Fruit fly (Drosophila melanogaster) whole organism, embryonic: ENCODE results near the gene mRpS10.

Experiments used
- Abd-B ChIP-seq: fragments of 200-800 bp; sonication (Bioruptor generic); optimal IDR thresholded peaks from 2 replicates; lab custom pipeline; 2018; ENCODE audit warnings: missing biosample characterization, mild to moderate bottlenecking, missing genetic modification characterization, moderate library complexity
- Antp ChIP-seq: fragments of 200-800 bp; sonication (Bioruptor generic); optimal IDR thresholded peaks from 3 replicates; lab custom pipeline; 2016; ENCODE audit warnings: missing biosample characterization, missing genetic modification characterization
- CG10274 ChIP-seq: fragments of 200-800 bp; sonication (Bioruptor generic); optimal IDR thresholded peaks from 3 replicates; lab custom pipeline; 2017; ENCODE audit warnings: missing biosample characterization, mild to moderate bottlenecking, missing genetic modification characterization
- CG11247 ChIP-seq: fragments of 200-800 bp; sonication (Bioruptor generic); IDR thresholded peaks from 2 replicates; pipeline ENCODE4 v1.3.6; 2022; ENCODE audit warnings: missing biosample characterization, missing genetic modification characterization
- CG11456 ChIP-seq: fragments of 200-800 bp; sonication (Bioruptor generic); IDR thresholded peaks from 3 replicates; pipeline ENCODE4 v1.3.6; 2022; ENCODE audit warnings: missing biosample characterization, missing genetic modification characterization
- CG11504 ChIP-seq: fragments of 200-800 bp; sonication (Bioruptor generic); optimal IDR thresholded peaks from 3 replicates; lab custom pipeline; 2019; ENCODE audit warnings: missing biosample characterization, mild to moderate bottlenecking, missing genetic modification characterization, moderate library complexity
- CG12299 ChIP-seq: fragments of 200-800 bp; sonication (Bioruptor generic); optimal IDR thresholded peaks from 2 replicates; lab custom pipeline; 2018; ENCODE audit warnings: missing biosample characterization, mild to moderate bottlenecking, missing genetic modification characterization
- CG14441 ChIP-seq: fragments of 200-800 bp; sonication (Bioruptor generic); IDR thresholded peaks from 2 replicates; pipeline ENCODE4 v1.3.6; 2022; ENCODE audit warnings: missing biosample characterization, missing genetic modification characterization
- CG14710 ChIP-seq: fragments of 200-800 bp; sonication (Bioruptor generic); optimal IDR thresholded peaks from 3 replicates; lab custom pipeline; 2019; ENCODE audit warnings: missing biosample characterization, mild to moderate bottlenecking, missing genetic modification characterization, moderate library complexity
- CG15479 ChIP-seq: fragments of 200-800 bp; sonication (Bioruptor generic); optimal IDR thresholded peaks from 3 replicates; lab custom pipeline; 2019; ENCODE audit warnings: missing biosample characterization, mild to moderate bottlenecking, missing genetic modification characterization, moderate library complexity
- CG17328 ChIP-seq: fragments of 200-800 bp; sonication (Bioruptor generic); IDR thresholded peaks from 2 replicates; pipeline ENCODE4 v1.3.6; 2022; ENCODE audit warnings: missing biosample characterization, missing genetic modification characterization
- CG2712 ChIP-seq: fragments of 200-800 bp; optimal IDR thresholded peaks from 3 replicates; lab custom pipeline; 2019; ENCODE audit warnings: missing biosample characterization, mild to moderate bottlenecking, missing genetic modification characterization, moderate library complexity
- CG33557 ChIP-seq: fragments of 200-800 bp; sonication (Bioruptor generic); optimal IDR thresholded peaks from 2 replicates; lab custom pipeline; 2019; ENCODE audit warnings: missing biosample characterization, mild to moderate bottlenecking, missing genetic modification characterization, moderate library complexity
- CG34376 ChIP-seq: fragments of 200-800 bp; sonication (Bioruptor generic); optimal IDR thresholded peaks from 2 replicates; lab custom pipeline; 2018; ENCODE audit warnings: missing biosample characterization, mild to moderate bottlenecking, missing genetic modification characterization
- CG3995 ChIP-seq: fragments of 200-800 bp; sonication (Bioruptor generic); optimal IDR thresholded peaks from 3 replicates; lab custom pipeline; 2016; ENCODE audit warnings: missing biosample characterization, missing genetic modification characterization
- CG43689 ChIP-seq: fragments of 200-800 bp; sonication (Bioruptor generic); IDR thresholded peaks from 2 replicates; pipeline ENCODE4 v1.3.6; 2022; ENCODE audit warnings: missing biosample characterization, missing genetic modification characterization
- CG4424 ChIP-seq: fragments of 200-800 bp; sonication (Bioruptor generic); optimal IDR thresholded peaks from 3 replicates; lab custom pipeline; 2016; ENCODE audit warnings: missing biosample characterization, missing genetic modification characterization
- CG6654 ChIP-seq: fragments of 200-800 bp; sonication (Bioruptor generic); optimal IDR thresholded peaks from 2 replicates; lab custom pipeline; 2017; ENCODE audit warnings: missing biosample characterization, mild to moderate bottlenecking, missing genetic modification characterization
- CG6791 ChIP-seq: fragments of 200-800 bp; sonication (Bioruptor generic); IDR thresholded peaks from 3 replicates; pipeline ENCODE4 v1.3.6; 2022; ENCODE audit warnings: missing biosample characterization, missing genetic modification characterization; ENCODE audit not compliant: partially characterized antibody
- CG7372 ChIP-seq: fragments of 200-800 bp; sonication (Bioruptor generic); IDR thresholded peaks from 2 replicates; pipeline ENCODE4 v1.3.6; 2022; ENCODE audit warnings: missing biosample characterization, missing genetic modification characterization
- CG7839 ChIP-seq: fragments of 200-800 bp; sonication (Bioruptor generic); optimal IDR thresholded peaks from 3 replicates; lab custom pipeline; 2018; ENCODE audit warnings: missing biosample characterization, mild to moderate bottlenecking, missing genetic modification characterization, moderate library complexity
- Dp ChIP-seq: fragments of 200-800 bp; sonication (Bioruptor generic); optimal IDR thresholded peaks from 2 replicates; lab custom pipeline; 2018; ENCODE audit warnings: missing biosample characterization, mild to moderate bottlenecking, missing genetic modification characterization, moderate library complexity
- Myb ChIP-seq: fragments of 200-800 bp; sonication (Bioruptor generic); optimal IDR thresholded peaks from 2 replicates; lab custom pipeline; 2016; ENCODE audit warnings: missing biosample characterization, missing genetic modification characterization
- Nf-YC ChIP-seq: fragments of 200-800 bp; optimal IDR thresholded peaks from 3 replicates; lab custom pipeline; 2019; ENCODE audit warnings: missing biosample characterization, mild to moderate bottlenecking, missing genetic modification characterization, moderate library complexity
- PHDP ChIP-seq: fragments of 200-800 bp; sonication (Bioruptor generic); optimal IDR thresholded peaks from 3 replicates; lab custom pipeline; 2018; ENCODE audit warnings: missing biosample characterization, mild to moderate bottlenecking, missing genetic modification characterization, moderate library complexity
- Usf ChIP-seq: fragments of 200-800 bp; sonication (Bioruptor generic); optimal IDR thresholded peaks from 2 replicates; lab custom pipeline; 2017; ENCODE audit warnings: missing genotype, missing biosample characterization, missing genetic modification characterization
- aop ChIP-seq: fragments of 200-800 bp; sonication (Bioruptor generic); IDR thresholded peaks from 2 replicates; pipeline ENCODE4 v1.3.6; 2022; ENCODE audit warnings: missing biosample characterization, missing genetic modification characterization
- danr ChIP-seq: fragments of 200-800 bp; sonication (Bioruptor generic); IDR thresholded peaks from 2 replicates; pipeline ENCODE4 v1.3.6; 2022; ENCODE audit warnings: missing biosample characterization, missing genetic modification characterization
- emc ChIP-seq: fragments of 200-800 bp; sonication (Bioruptor generic); optimal IDR thresholded peaks from 2 replicates; lab custom pipeline; 2016; ENCODE audit warnings: missing biosample characterization, missing genetic modification characterization
- esg ChIP-seq: fragments of 200-800 bp; sonication (Bioruptor generic); conservative IDR thresholded peaks from 2 replicates; pipeline ENCODE4 v1.3.6; 2022; ENCODE audit warnings: missing biosample characterization, missing genetic modification characterization
- ftz-f1 ChIP-seq: fragments of 200-800 bp; sonication (Bioruptor generic); optimal IDR thresholded peaks from 2 replicates; lab custom pipeline; 2016; ENCODE audit warnings: missing biosample characterization, missing genetic modification characterization
- gcm ChIP-seq: fragments of 200-800 bp; sonication (Bioruptor generic); optimal IDR thresholded peaks from 2 replicates; lab custom pipeline; 2019; ENCODE audit warnings: missing biosample characterization, mild to moderate bottlenecking, missing genetic modification characterization, moderate library complexity
- gcm2 ChIP-seq: fragments of 200-800 bp; sonication (Bioruptor generic); optimal IDR thresholded peaks from 2 replicates; lab custom pipeline; 2016; ENCODE audit warnings: missing biosample characterization, missing genetic modification characterization
- h ChIP-seq: fragments of >200 bp; optimal IDR thresholded peaks from 2 replicates; lab custom pipeline; 2017
- inv ChIP-seq: fragments of 200-800 bp; sonication (Bioruptor generic); IDR thresholded peaks from 2 replicates; pipeline ENCODE4 v1.3.6; 2022; ENCODE audit warnings: missing biosample characterization, missing genetic modification characterization; ENCODE audit not compliant: partially characterized antibody
- jing ChIP-seq: fragments of 200-800 bp; sonication (Bioruptor generic); optimal IDR thresholded peaks from 2 replicates; lab custom pipeline; 2018; ENCODE audit warnings: missing biosample characterization, mild to moderate bottlenecking, missing genetic modification characterization
- kay ChIP-seq: fragments of 200-800 bp; sonication (Bioruptor generic); optimal IDR thresholded peaks from 2 replicates; lab custom pipeline; 2016; ENCODE audit warnings: missing biosample characterization, missing genetic modification characterization
- kni ChIP-seq: fragments of 200-800 bp; sonication (Bioruptor generic); optimal IDR thresholded peaks from 3 replicates; lab custom pipeline; 2017; ENCODE audit warnings: mild to moderate bottlenecking, missing biosample characterization, missing genetic modification reagents, missing genetic modification characterization
- lola ChIP-seq, 3 experiments: fragments of >200 bp in 2 of 3; fragments of 200-800 bp in 1 of 3; sonication (Bioruptor generic) in 1 of 3; optimal IDR thresholded peaks; 2 replicates each; lab custom pipeline; 2017 to 2019; ENCODE audit warnings: missing biosample characterization in 3 of 3, missing genetic modification characterization in 3 of 3, mild to moderate bottlenecking in 1 of 3, moderate library complexity in 1 of 3
- mld ChIP-seq: fragments of 200-800 bp; sonication (Bioruptor generic); IDR thresholded peaks from 3 replicates; pipeline ENCODE4 v1.3.6; 2022; ENCODE audit warnings: missing biosample characterization, missing genetic modification characterization; ENCODE audit not compliant: partially characterized antibody
- pita ChIP-seq: fragments of 200-800 bp; sonication (Bioruptor generic); optimal IDR thresholded peaks from 2 replicates; lab custom pipeline; 2017; ENCODE audit warnings: missing biosample characterization, mild to moderate bottlenecking, missing genetic modification characterization
- sc ChIP-seq, 3 experiments: fragments of >200 bp in 2 of 3; fragments of 200-800 bp in 1 of 3; sonication (Bioruptor generic) in 1 of 3; optimal IDR thresholded peaks; 2 replicates in 2 of 3; 3 replicates in 1 of 3; lab custom pipeline; 2017; ENCODE audit warnings: mild to moderate bottlenecking in 1 of 3, missing biosample characterization in 1 of 3, missing genetic modification characterization in 1 of 3, missing genetic modification reagents in 1 of 3
- sob ChIP-seq: fragments of 200-800 bp; sonication (Bioruptor generic); IDR thresholded peaks from 2 replicates; pipeline ENCODE4 v1.3.6; 2022; ENCODE audit warnings: missing biosample characterization, missing genetic modification characterization
- sr ChIP-seq: fragments of 200-800 bp; sonication (Bioruptor generic); IDR thresholded peaks from 3 replicates; pipeline ENCODE4 v1.3.6; 2022; ENCODE audit warnings: missing biosample characterization, missing genetic modification characterization
- sug ChIP-seq: fragments of 200-800 bp; optimal IDR thresholded peaks from 2 replicates; lab custom pipeline; 2019; ENCODE audit warnings: missing biosample characterization, mild to moderate bottlenecking, missing genetic modification characterization, moderate library complexity
- tio ChIP-seq: fragments of 200-800 bp; sonication (Bioruptor generic); optimal IDR thresholded peaks from 2 replicates; lab custom pipeline; 2017; ENCODE audit warnings: missing biosample characterization, missing genetic modification characterization, inconsistent platforms
- unc-4 ChIP-seq: fragments of 200-800 bp; sonication (Bioruptor generic); IDR thresholded peaks from 2 replicates; pipeline ENCODE4 v1.3.6; 2022; ENCODE audit warnings: missing biosample characterization, missing genetic modification characterization; ENCODE audit not compliant: partially characterized antibody
- wdn ChIP-seq: fragments of 200-800 bp; sonication (Bioruptor generic); IDR thresholded peaks from 2 replicates; pipeline ENCODE4 v1.3.6; 2022; ENCODE audit warnings: missing biosample characterization, missing genetic modification characterization
- wek ChIP-seq: fragments of 200-800 bp; sonication (Bioruptor generic); optimal IDR thresholded peaks from 3 replicates; lab custom pipeline; 2018; ENCODE audit warnings: missing biosample characterization, mild to moderate bottlenecking, missing genetic modification characterization, moderate library complexity
- zfh2 ChIP-seq: fragments of 200-800 bp; sonication (Bioruptor generic); optimal IDR thresholded peaks from 2 replicates; lab custom pipeline; 2016; ENCODE audit warnings: missing biosample characterization, missing genetic modification characterization

Gene mRpS10

DNA sequence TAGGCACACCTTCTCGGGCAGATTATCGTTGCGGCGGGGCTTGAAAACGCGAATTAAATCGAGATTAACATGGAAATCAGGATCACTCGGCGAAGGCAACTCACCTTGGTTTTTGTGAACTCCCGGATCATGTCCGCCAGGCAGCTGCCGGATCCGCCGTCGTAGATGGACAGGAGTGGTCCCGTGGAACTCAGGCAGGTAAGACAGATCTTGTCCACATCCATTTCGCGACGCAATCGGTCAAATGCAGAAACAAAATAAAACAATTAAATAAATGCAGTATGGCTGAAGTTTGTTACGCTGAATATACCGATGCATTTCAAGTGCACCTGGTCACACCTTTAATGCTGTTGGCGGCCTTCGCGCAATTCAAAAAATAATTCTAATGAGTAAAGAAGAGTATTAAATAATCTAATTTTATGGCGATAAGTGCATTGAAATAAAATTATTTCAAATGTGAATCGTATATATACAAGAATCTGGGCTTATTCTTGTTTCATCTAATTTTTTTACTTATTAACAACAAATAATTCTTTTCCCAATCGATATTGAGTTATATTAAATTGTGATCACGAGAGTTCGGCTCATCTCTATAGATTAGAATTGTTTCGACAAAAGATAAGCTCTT, 16.0 kb upstream of the mRpS10 start, which contains the start of the genes CG6654 and CG4210 (continued):
- TF ChIP-seq CG12299 (tag; lab: Kevin White, UChicago): no peak
- no peak for TF ChIP-seq CG33557 (GFP tag; lab: Kevin White, UChicago)
- TF ChIP-seq CG11504 (tag; lab: Kevin White, UChicago): no peak
- no peak for TF ChIP-seq CG43689 (GFP tag; lab: Robert Waterston, UW)
- no peak for TF ChIP-seq CG4424 (GFP tag; lab: Kevin White, UChicago)
- TF ChIP-seq tio: no peak
- TF ChIP-seq Dp: peak; percentile 90
- TF ChIP-seq CG11456 (GFP tag; lab: Robert Waterston, UW): no peak
- peak; percentile 61 for TF ChIP-seq CG14710 (tag; lab: Kevin White, UChicago)
- no peak for TF ChIP-seq CG17328 (GFP tag; lab: Robert Waterston, UW)
- TF ChIP-seq Myb (GFP tag; lab: Kevin White, UChicago): peak; percentile 3
- no peak for TF ChIP-seq gcm2 (GFP tag; lab: Kevin White, UChicago)
- no peak for TF ChIP-seq wdn (GFP tag; lab: Robert Waterston, UW)
- TF ChIP-seq Usf (GFP tag; lab: Kevin White, UChicago): no peak
- TF ChIP-seq esg (GFP tag; lab: Robert Waterston, UW): no peak
- no peak for TF ChIP-seq sr (GFP tag; lab: Robert Waterston, UW)
- no peak for TF ChIP-seq Abd-B (GFP tag; lab: Kevin White, UChicago)
- TF ChIP-seq lola (GFP tag; optimal IDR thresholded peaks at IDR 0.05; lab: Kevin White, UChicago): peak in 1 of 3 experiments; percentile 23
- TF ChIP-seq pita (GFP tag; lab: Kevin White, UChicago): no peak
- TF ChIP-seq CG6654 (GFP tag; lab: Kevin White, UChicago): no peak
- TF ChIP-seq aop (GFP tag; lab: Robert Waterston, UW): no peak
- no peak for TF ChIP-seq zfh2 (GFP tag; lab: Kevin White, UChicago)
- TF ChIP-seq danr (GFP tag; lab: Robert Waterston, UW): no peak
- TF ChIP-seq CG7839 (tag; lab: Kevin White, UChicago): no peak
- TF ChIP-seq sug (tag; lab: Kevin White, UChicago): peak; percentile 64
- no peak for TF ChIP-seq Antp (GFP tag; lab: Kevin White, UChicago)
- TF ChIP-seq CG7372: no peak
- no peak for TF ChIP-seq sob (GFP tag; lab: Robert Waterston, UW)
- no peak for TF ChIP-seq h
- TF ChIP-seq mld: no peak
- peak; percentile 49 for TF ChIP-seq CG2712 (tag; lab: Kevin White, UChicago)
- no peak for TF ChIP-seq kni
- TF ChIP-seq sc (optimal IDR thresholded peaks at IDR 0.05; lab: Kevin White, UChicago): no peak
- no peak for TF ChIP-seq sc (GFP tag; optimal IDR thresholded peaks at IDR 0.05; lab: Kevin White, UChicago)
- peak; percentile 8 for TF ChIP-seq PHDP (tag; lab: Kevin White, UChicago)
- TF ChIP-seq CG3995: peak; percentile 69
- TF ChIP-seq gcm: no peak
- no peak for TF ChIP-seq CG6791 (GFP tag; lab: Robert Waterston, UW)
- peak; percentile 44 for TF ChIP-seq Nf-YC (tag; lab: Kevin White, UChicago)
- TF ChIP-seq inv: peak; percentile 37; the same call in 1 of the 2 replicates
- no peak for TF ChIP-seq CG14441 (GFP tag; lab: Robert Waterston, UW)
- TF ChIP-seq unc-4 (GFP tag; lab: Robert Waterston, UW): peak; percentile 51; the same call in 1 of the 2 replicates
- no peak for TF ChIP-seq wek (GFP tag; lab: Kevin White, UChicago)
- TF ChIP-seq kay (GFP tag; lab: Kevin White, UChicago): no peak
- peak; percentile 28 for TF ChIP-seq CG34376
- TF ChIP-seq ftz-f1 (GFP tag; lab: Kevin White, UChicago): peak; percentile 38
- TF ChIP-seq jing (GFP tag; lab: Kevin White, UChicago): no peak
- TF ChIP-seq CG11247 (GFP tag; lab: Robert Waterston, UW): no peak
- no peak for TF ChIP-seq emc (GFP tag; lab: Kevin White, UChicago)
- TF ChIP-seq CG10274 (GFP tag; lab: Kevin White, UChicago): no peak
- peak; percentile 20 for TF ChIP-seq CG15479 (GFP tag; lab: Kevin White, UChicago)
